Fruit fly (Drosophila melanogaster) Kc167 (cell line): Measurements from ENCODE around the gene Cul2.

Source experiments
- Sin3A ChIP-seq: fragments of >200 bp; optimal IDR thresholded peaks from 2 replicates; lab custom pipeline; 2018; ENCODE audit warnings: missing external identifiers
- h ChIP-seq: fragments of >200 bp; optimal IDR thresholded peaks from 3 replicates; lab custom pipeline; 2018; ENCODE audit warnings: missing external identifiers
- insv ChIP-seq: fragments of >200 bp; optimal IDR thresholded peaks from 3 replicates; lab custom pipeline; 2018; ENCODE audit warnings: missing external identifiers
- psq ChIP-seq: fragments of >200 bp; optimal IDR thresholded peaks from 2 replicates; lab custom pipeline; 2017; ENCODE audit warnings: missing external identifiers

dm6 chr2L:21623685-21624471, 34.7 kb upstream of the Cul2 start, which contains the start of gene CG2201:
- TF ChIP-seq Sin3A (no peak), psq (lab: Kevin White, UChicago) (no peak), insv (no peak), h (lab: Kevin White, UChicago) (no peak)
